Worm (Caenorhabditis elegans): ENCODE results near the gene dmd-10.

dmd-10 gene

DNA sequence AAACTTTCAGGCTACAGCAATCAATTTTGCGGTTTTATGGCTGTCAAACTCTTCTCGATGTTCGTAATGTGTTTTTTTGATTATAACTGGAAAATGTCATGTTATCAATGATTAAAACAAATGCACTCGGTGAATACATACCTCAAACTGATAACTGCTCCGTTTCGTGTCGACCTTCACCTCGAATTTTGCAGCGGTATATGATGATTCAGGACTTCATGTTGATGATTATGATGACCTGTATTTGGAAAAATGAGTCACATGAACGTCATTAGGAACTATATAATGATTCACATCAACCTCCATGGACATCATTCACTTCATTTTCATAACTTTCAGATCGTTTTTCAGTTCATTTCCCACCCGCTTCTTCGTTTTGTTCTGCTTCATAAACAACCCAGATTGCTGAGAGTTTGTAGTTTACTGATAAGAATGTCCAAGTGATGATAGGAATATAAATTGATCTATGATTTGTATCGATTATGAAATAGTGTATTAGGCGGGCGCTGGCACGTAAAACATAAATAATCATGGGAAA is 26.4 kb upstream of the dmd-10 start:
- TF ChIP-seq ces-1 (GFP tag; optimal IDR thresholded peaks at IDR 0.05) (no peak), nhr-76 (tag; optimal IDR thresholded peaks at IDR 0.05) (no peak), mab-5 (tag; optimal IDR thresholded peaks at IDR 0.05) (no peak), nhr-237 (tag; optimal IDR thresholded peaks at IDR 0.05) (no peak), lin-32 (GFP tag; optimal IDR thresholded peaks at IDR 0.05) (no peak), M03D4.4 (tag; optimal IDR thresholded peaks at IDR 0.05) (no peak), mls-2 (tag; optimal IDR thresholded peaks at IDR 0.05) (no peak), ham-2 (GFP tag; optimal IDR thresholded peaks at IDR 0.05) (no peak), hlh-1 (tag; optimal IDR thresholded peaks at IDR 0.05) (no peak), nhr-28 (tag; optimal IDR thresholded peaks at IDR 0.05) (no peak), flh-1 (GFP tag; optimal IDR thresholded peaks at IDR 0.05) (no peak)

DNA sequence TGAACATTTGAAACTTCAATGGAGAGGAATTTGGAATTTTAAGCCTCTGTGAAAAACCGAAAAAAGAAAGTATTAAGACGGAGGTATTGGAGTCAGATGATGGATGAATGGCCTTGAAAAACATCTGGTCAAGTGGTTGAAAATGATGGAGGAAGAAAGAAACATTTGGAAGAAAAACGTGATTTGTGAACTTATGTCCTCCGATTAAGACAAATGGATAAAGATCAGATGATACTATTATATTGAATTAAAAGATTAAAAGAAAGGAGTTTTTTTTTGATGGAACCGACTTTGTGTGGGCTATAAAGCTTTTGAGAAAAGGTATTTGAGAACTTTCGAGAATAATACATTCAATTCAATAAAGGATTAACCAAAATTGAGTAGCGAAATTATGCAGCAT is 23.1 kb upstream of the dmd-10 start:
- no peak for TF ChIP-seq sem-2 (GFP tag; optimal IDR thresholded peaks at IDR 0.05)
- TF ChIP-seq unc-120 (tag; optimal IDR thresholded peaks at IDR 0.05; ENCODE audit: poor library complexity, severe bottlenecking), result no peak
- TF ChIP-seq nhr-28 (tag; optimal IDR thresholded peaks at IDR 0.05), result no peak
- TF ChIP-seq drap-1 (GFP tag; optimal IDR thresholded peaks at IDR 0.05), result no peak
- no peak for TF ChIP-seq nhr-12 (tag; optimal IDR thresholded peaks at IDR 0.05)
- TF ChIP-seq mab-5 (tag; optimal IDR thresholded peaks at IDR 0.05), result no peak
- no peak for TF ChIP-seq unc-39 (tag; optimal IDR thresholded peaks at IDR 0.05)
- TF ChIP-seq blmp-1 (tag; optimal IDR thresholded peaks at IDR 0.05), result no peak
- no peak for TF ChIP-seq ztf-11 (tag; optimal IDR thresholded peaks at IDR 0.05)
- TF ChIP-seq bed-3 (GFP tag; optimal IDR thresholded peaks at IDR 0.05), result no peak
- TF ChIP-seq tbx-8 (GFP tag; optimal IDR thresholded peaks at IDR 0.05), result no peak
- TF ChIP-seq nhr-2 (tag; optimal IDR thresholded peaks at IDR 0.05), result no peak
- TF ChIP-seq sptf-1 (tag; optimal IDR thresholded peaks at IDR 0.05), result no peak
- no peak for TF ChIP-seq ceh-39 (tag; optimal IDR thresholded peaks at IDR 0.05)
- TF ChIP-seq elt-3 (tag; optimal IDR thresholded peaks at IDR 0.05), result no peak

DNA sequence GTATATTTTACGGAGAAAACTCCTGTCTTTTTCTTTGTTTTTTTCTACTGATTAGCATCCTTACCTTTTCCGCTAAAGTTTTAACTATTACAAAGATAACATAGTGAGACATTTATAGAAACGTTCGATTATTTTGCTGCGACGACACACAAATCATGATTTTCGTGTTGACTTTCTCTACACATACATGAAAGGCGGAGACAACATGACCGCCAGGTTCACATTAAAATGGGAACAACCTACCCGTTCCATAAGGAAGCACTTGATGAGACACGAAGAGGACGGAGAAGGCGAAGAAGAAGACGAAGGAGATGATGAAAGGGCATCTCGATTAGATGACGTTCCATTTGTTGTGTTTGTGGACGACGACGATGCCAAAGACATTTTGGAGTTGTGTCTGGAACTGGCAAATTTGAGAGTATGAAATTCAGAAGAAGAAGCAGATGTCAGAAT is 22.5 kb upstream of the dmd-10 start, which contains the start of gene C34D1.4:
TSS of gene C34D1.4 (minus strand) at position 403 of the 453 bp plus-strand sequence.
- TF ChIP-seq elt-1 (tag; optimal IDR thresholded peaks at IDR 0.05; ENCODE audit: borderline replicate concordance, insufficient read depth), result no peak
- TF ChIP-seq nhr-2 (tag; optimal IDR thresholded peaks at IDR 0.05), result no peak
- no peak for TF ChIP-seq mab-5 (tag; optimal IDR thresholded peaks at IDR 0.05)
- no peak for TF ChIP-seq sptf-1 (tag; optimal IDR thresholded peaks at IDR 0.05)
- TF ChIP-seq ceh-43 (GFP tag; optimal IDR thresholded peaks at IDR 0.05), result no peak
- no peak for TF ChIP-seq nhr-28 (tag; optimal IDR thresholded peaks at IDR 0.05)

DNA sequence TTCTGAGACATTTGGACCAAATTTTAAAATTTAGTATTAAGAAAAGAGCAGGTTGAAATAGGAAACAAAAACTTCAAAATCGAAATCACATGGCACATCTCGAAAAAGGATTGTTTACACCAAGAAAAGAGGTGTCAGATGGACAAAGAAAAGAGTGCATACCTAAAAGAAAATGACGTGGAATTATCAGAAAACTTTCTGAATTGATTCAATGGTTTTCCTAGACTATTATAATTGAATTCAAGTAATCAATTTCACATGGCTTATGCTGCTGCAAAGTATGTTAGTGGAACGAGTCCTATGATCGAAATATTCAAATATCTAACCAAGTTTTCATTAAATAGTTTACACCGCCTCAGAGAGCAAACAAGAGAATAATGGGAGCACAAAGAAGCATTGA is 16.5 kb upstream of the dmd-10 start:
- no peak for TF ChIP-seq sptf-1 (tag; optimal IDR thresholded peaks at IDR 0.05)
- no peak for TF ChIP-seq elt-3 (tag; optimal IDR thresholded peaks at IDR 0.05)
- no peak for TF ChIP-seq unc-39 (tag; optimal IDR thresholded peaks at IDR 0.05)
- TF ChIP-seq nhr-2 (tag; optimal IDR thresholded peaks at IDR 0.05), result no peak
- TF ChIP-seq ces-1 (GFP tag; optimal IDR thresholded peaks at IDR 0.05), result no peak
- no peak for TF ChIP-seq lsy-2 (tag; optimal IDR thresholded peaks at IDR 0.05)
- no peak for TF ChIP-seq zip-8 (tag; optimal IDR thresholded peaks at IDR 0.05)
- no peak for TF ChIP-seq tbx-8 (GFP tag; optimal IDR thresholded peaks at IDR 0.05)

DNA sequence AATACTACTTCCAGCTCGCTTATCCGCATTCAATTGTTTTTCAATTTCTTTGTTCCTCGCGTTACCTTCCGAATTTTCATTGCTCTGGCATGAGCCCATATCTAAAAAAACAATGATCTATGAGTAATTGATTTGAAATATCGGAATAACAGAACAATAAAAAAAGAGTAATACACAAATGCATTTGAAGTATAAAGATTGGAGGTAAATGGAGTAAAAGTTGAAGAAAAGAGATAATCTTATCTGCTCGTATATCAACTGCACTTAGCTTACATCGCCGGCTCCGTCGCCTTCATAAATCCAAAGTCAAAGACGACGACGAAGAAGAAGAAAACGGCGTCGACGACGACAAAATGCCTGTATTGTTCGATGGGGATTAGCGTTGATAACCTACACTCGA is 13.0 kb upstream of the dmd-10 start, which contains the start of gene odr-3:
TSS of gene odr-3 (minus strand) at position 101 of the 400 bp plus-strand sequence.
- TF ChIP-seq unc-62 (GFP tag; optimal IDR thresholded peaks at IDR 0.05) (no peak), nhr-76 (tag; optimal IDR thresholded peaks at IDR 0.05) (no peak), ceh-43 (GFP tag; optimal IDR thresholded peaks at IDR 0.05) (no peak), cnd-1 (tag; optimal IDR thresholded peaks at IDR 0.05) (no peak), mab-5 (tag; optimal IDR thresholded peaks at IDR 0.05) (no peak), elt-1 (tag; optimal IDR thresholded peaks at IDR 0.05; ENCODE audit: borderline replicate concordance, insufficient read depth) (no peak), sptf-1 (tag; optimal IDR thresholded peaks at IDR 0.05) (no peak), lin-13 (tag; optimal IDR thresholded peaks at IDR 0.05) (no peak), M03D4.4 (tag; optimal IDR thresholded peaks at IDR 0.05) (no peak)

Data from whole organism, mixed stage, embryonic.